Fruit fly (Drosophila melanogaster): ENCODE measurements around the gene ND-PDSW.

dm6 chr2L:3416527-3417304 is 49.2 kb upstream of the ND-PDSW start, which contains the start of gene CG31952:
- TF ChIP-seq insv (optimal IDR thresholded peaks at IDR 0.05), result no peak
- no peak for TF ChIP-seq psq (optimal IDR thresholded peaks at IDR 0.05)
- no peak for TF ChIP-seq h (optimal IDR thresholded peaks at IDR 0.05)
- TF ChIP-seq Sin3A (optimal IDR thresholded peaks at IDR 0.05), result no peak
- no peak for TF ChIP-seq ttk (optimal IDR thresholded peaks at IDR 0.05)

Data from Kc167 (cell line).